Worm (Caenorhabditis elegans) whole organism, late embryonic: Measurements from ENCODE around the gene Y45G5AM.5.

Experiments
- ama-1 ChIP-seq: fragments of 150-350 bp; optimal IDR thresholded peaks from 2 replicates; lab custom pipeline; 2014
- ceh-19 ChIP-seq: fragments of 200-800 bp; sonication (Bioruptor generic); optimal IDR thresholded peaks from 2 replicates; lab custom pipeline; 2018; ENCODE audit warnings: mild to moderate bottlenecking, missing genetic modification characterization, missing compliant biosample characterization
- dmd-4 ChIP-seq: sonication (generic microtip); optimal IDR thresholded peaks from 2 replicates; lab custom pipeline; 2016; ENCODE audit warnings: borderline replicate concordance, missing genetic modification characterization, missing compliant biosample characterization
- fax-1 ChIP-seq: sonication (generic microtip); optimal IDR thresholded peaks from 2 replicates; lab custom pipeline; 2016; ENCODE audit warnings: missing genotype, missing genetic modification characterization, missing compliant biosample characterization
- hlh-6 ChIP-seq: sonication (generic microtip); optimal IDR thresholded peaks from 2 replicates; lab custom pipeline; 2016; ENCODE audit warnings: missing genotype, missing genetic modification characterization, missing compliant biosample characterization
- lin-11 ChIP-seq: fragments of 200-800 bp; sonication (Bioruptor generic); optimal IDR thresholded peaks from 2 replicates; lab custom pipeline; 2018; ENCODE audit warnings: mild to moderate bottlenecking, missing genetic modification characterization, missing compliant biosample characterization
- pax-1 ChIP-seq: fragments of 150-350 bp; optimal IDR thresholded peaks from 2 replicates; lab custom pipeline; 2014; ENCODE audit warnings: missing biosample characterization, missing genetic modification characterization
- pha-4 ChIP-seq: fragments of 150-350 bp; optimal IDR thresholded peaks from 2 replicates; lab custom pipeline; 2018; ENCODE audit warnings: missing biosample characterization, missing genetic modification reagents, missing genetic modification characterization
- rnt-1 ChIP-seq: sonication (generic microtip); optimal IDR thresholded peaks from 2 replicates; lab custom pipeline; 2016; ENCODE audit warnings: missing genetic modification characterization, missing compliant biosample characterization
- tbx-2 ChIP-seq: sonication (generic microtip); optimal IDR thresholded peaks from 2 replicates; lab custom pipeline; 2016; ENCODE audit warnings: missing genetic modification characterization, missing compliant biosample characterization
- unc-86 ChIP-seq: sonication (generic microtip); optimal IDR thresholded peaks from 2 replicates; lab custom pipeline; 2016; ENCODE audit warnings: missing genetic modification characterization, missing compliant biosample characterization

DNA sequence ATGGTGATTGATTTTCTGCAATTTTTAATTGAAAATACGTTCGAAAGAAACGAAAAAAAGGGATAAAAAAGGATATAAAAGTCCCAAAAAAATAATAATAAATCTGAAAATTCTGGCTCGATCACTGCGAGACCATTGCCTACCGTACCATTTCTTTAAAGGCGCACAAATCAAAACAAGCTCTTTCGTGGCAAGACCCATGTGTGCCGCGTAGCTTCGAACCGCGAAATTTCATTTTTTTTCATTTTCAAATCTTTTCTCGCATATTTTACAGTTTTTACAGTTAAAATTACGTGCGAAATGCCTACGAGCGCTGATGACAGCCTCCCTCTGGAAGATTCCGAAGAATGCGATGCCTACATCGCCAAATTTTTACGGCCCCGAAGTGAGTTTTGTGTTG lies 15.4 kb downstream of the Y45G5AM.5 start, which contains the start of the genes coh-4 and pid-5:
- no peak for TF ChIP-seq lin-11 (tag; lab: Kevin White, UChicago)
- no peak for TF ChIP-seq ama-1 (lab: Kevin White, UChicago)
- no peak for TF ChIP-seq tbx-2 (tag; lab: Kevin White, UChicago)
- no peak for TF ChIP-seq fax-1 (tag; lab: Kevin White, UChicago)
- TF ChIP-seq unc-86 = no peak
- no peak for TF ChIP-seq hlh-6 (tag; lab: Kevin White, UChicago)
- TF ChIP-seq dmd-4 (tag; lab: Kevin White, UChicago) = no peak
- TF ChIP-seq rnt-1 = no peak
- no peak for TF ChIP-seq pax-1
- TF ChIP-seq pha-4 (tag; lab: Kevin White, UChicago) = no peak
- TF ChIP-seq ceh-19 (GFP tag; lab: Kevin White, UChicago) = no peak
